Worm (Caenorhabditis elegans): ENCODE data around the gene gtl-2.

ce11 chrIV:11320500-11320899 lies 47.2 kb downstream of the gtl-2 start, which contains the start of gene edg-1:
- TF ChIP-seq ama-1 (optimal IDR thresholded peaks at IDR 0.05) (no peak), F13C5.2 (tag; optimal IDR thresholded peaks at IDR 0.05) (no peak), hmg-4 (GFP tag; optimal IDR thresholded peaks at IDR 0.05) (no peak), flt-1 (GFP tag; IDR thresholded peaks at IDR 0.05) (no peak)

Measured in whole organism, early embryonic.